Worm (Caenorhabditis elegans): ENCODE measurements around the gene rcan-1.

DNA sequence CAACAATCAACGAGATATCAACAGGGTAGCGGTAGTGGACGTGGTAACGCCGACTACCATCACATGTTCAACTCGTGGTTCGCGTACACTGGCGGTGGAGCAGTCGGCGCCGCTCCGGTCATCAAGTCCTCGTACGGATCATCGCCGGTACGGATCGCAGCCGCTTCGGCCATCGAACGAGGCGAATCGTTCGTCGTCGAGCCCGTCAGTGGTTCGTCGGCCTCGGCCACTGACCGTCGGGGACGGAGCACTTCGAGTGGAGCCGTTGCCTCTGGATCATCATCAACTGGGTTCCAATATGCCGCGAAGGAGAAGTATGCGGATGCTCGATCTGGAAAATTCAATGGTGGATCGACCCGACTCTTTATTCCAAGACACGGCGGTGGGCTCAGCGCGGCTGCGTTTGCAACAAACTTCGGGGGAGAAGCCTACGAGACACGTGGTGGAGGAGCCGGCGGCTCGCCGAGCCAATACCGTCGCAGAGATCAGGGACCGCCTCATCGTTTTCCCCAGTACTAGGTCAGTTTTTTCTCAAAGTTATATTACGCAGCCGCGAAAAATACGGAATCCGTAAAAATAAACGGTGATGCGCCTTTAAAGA, 8.4 kb downstream of the rcan-1 start:
- TF ChIP-seq mdl-1 (tag; optimal IDR thresholded peaks at IDR 0.05) (no peak), ztf-11 (tag; optimal IDR thresholded peaks at IDR 0.05) (no peak), lin-15B (tag; optimal IDR thresholded peaks at IDR 0.05) (no peak), ceh-9 (tag; optimal IDR thresholded peaks at IDR 0.05) (no peak), elt-2 (tag; optimal IDR thresholded peaks at IDR 0.05) (no peak), egl-27 (tag; optimal IDR thresholded peaks at IDR 0.05) (no peak), nhr-25 (tag; optimal IDR thresholded peaks at IDR 0.05) (no peak), nfya-1 (tag; optimal IDR thresholded peaks at IDR 0.05; ENCODE audit: insufficient read depth) (no peak), pha-4 (tag; optimal IDR thresholded peaks at IDR 0.05) (no peak), ama-1 (optimal IDR thresholded peaks at IDR 0.05) (no peak), zag-1 (tag; optimal IDR thresholded peaks at IDR 0.05) (no peak), unc-39 (tag; optimal IDR thresholded peaks at IDR 0.05) (no peak), unc-62 (GFP tag; optimal IDR thresholded peaks at IDR 0.05) (no peak)

Data from whole organism, L3 larva.